Worm (Caenorhabditis elegans) whole organism, young adult: ENCODE measurements around the gene Y12A6A.1.

Source experiments
- B0035.1 ChIP-seq: sonication (generic microtip); optimal IDR thresholded peaks from 2 replicates; lab custom pipeline; 2016; ENCODE audit warnings: missing genetic modification characterization, mild to moderate bottlenecking, missing compliant biosample characterization, missing genotype, missing genetic modification reagents
- B0336.3 ChIP-seq: fragments of 200-800 bp; sonication (Bioruptor generic); IDR thresholded peaks from 2 replicates; pipeline ENCODE4 v1.3.6; 2022; ENCODE audit warnings: missing genetic modification characterization, missing compliant biosample characterization
- C17E4.6 ChIP-seq: fragments of 200-800 bp; sonication (Bioruptor generic); IDR thresholded peaks from 2 replicates; pipeline ENCODE4 v1.3.6; 2022; ENCODE audit warnings: missing genetic modification reagents, missing genetic modification characterization, missing compliant biosample characterization
- T26A5.8 ChIP-seq: sonication (generic microtip); optimal IDR thresholded peaks from 2 replicates; lab custom pipeline; 2016; ENCODE audit warnings: missing genetic modification characterization, missing compliant biosample characterization
- Y53F4B.3 ChIP-seq: fragments of 200-800 bp; sonication (Bioruptor generic); IDR thresholded peaks from 2 replicates; pipeline ENCODE4 v1.3.6; 2022; ENCODE audit warnings: missing genetic modification reagents, missing genetic modification characterization, missing compliant biosample characterization
- Y53G8AR.9 ChIP-seq: fragments of 200-800 bp; sonication (Bioruptor generic); conservative IDR thresholded peaks from 2 replicates; pipeline ENCODE4 v1.3.6; 2022; ENCODE audit warnings: missing genetic modification reagents, missing genetic modification characterization, missing compliant biosample characterization
- atf-7 ChIP-seq: sonication (generic microtip); optimal IDR thresholded peaks from 2 replicates; lab custom pipeline; 2017; ENCODE audit warnings: mild to moderate bottlenecking, missing genetic modification characterization, missing compliant biosample characterization
- athp-1 ChIP-seq: sonication (generic microtip); optimal IDR thresholded peaks from 2 replicates; lab custom pipeline; 2017; ENCODE audit warnings: mild to moderate bottlenecking, missing genetic modification characterization, missing compliant biosample characterization
- attf-5 ChIP-seq: fragments of 200-800 bp; sonication (Bioruptor generic); optimal IDR thresholded peaks from 2 replicates; lab custom pipeline; 2018; ENCODE audit warnings: mild to moderate bottlenecking, missing genetic modification characterization, missing compliant biosample characterization
- cebp-1 ChIP-seq, 2 experiments: fragments of 200-800 bp in 1 of 2; sonication (Bioruptor generic) in 1 of 2; sonication (generic microtip) in 1 of 2; IDR thresholded peaks in 1 of 2; optimal IDR thresholded peaks in 1 of 2; 2 replicates each; pipeline versions ENCODE4 v1.3.6 to Lab custom; 2017 to 2022; ENCODE audit warnings: missing compliant biosample characterization in 2 of 2, missing genetic modification characterization in 2 of 2, mild to moderate bottlenecking in 1 of 2, missing genetic modification reagents in 1 of 2, moderate library complexity in 1 of 2
- fkh-3 ChIP-seq: sonication (generic microtip); optimal IDR thresholded peaks from 2 replicates; lab custom pipeline; 2016; ENCODE audit warnings: mild to moderate bottlenecking, missing genetic modification characterization, missing compliant biosample characterization
- gei-17 ChIP-seq: fragments of 200-800 bp; sonication (Bioruptor generic); optimal IDR thresholded peaks from 2 replicates; lab custom pipeline; 2018; ENCODE audit warnings: mild to moderate bottlenecking, missing genetic modification characterization, missing compliant biosample characterization
- let-607 ChIP-seq, 2 experiments: fragments of 200-800 bp in 1 of 2; sonication (Bioruptor generic) in 1 of 2; sonication (generic microtip) in 1 of 2; optimal IDR thresholded peaks; 2 replicates each; lab custom pipeline; 2016 to 2018; ENCODE audit warnings: mild to moderate bottlenecking in 2 of 2, missing compliant biosample characterization in 2 of 2, missing genetic modification characterization in 2 of 2, moderate library complexity in 2 of 2, missing genotype in 1 of 2
- lin-40 ChIP-seq: sonication (generic microtip); optimal IDR thresholded peaks from 2 replicates; lab custom pipeline; 2016; ENCODE audit warnings: missing genetic modification characterization, mild to moderate bottlenecking, missing compliant biosample characterization, missing genotype, missing genetic modification reagents
- lir-1 ChIP-seq: fragments of 200-800 bp; sonication (Bioruptor generic); conservative IDR thresholded peaks from 2 replicates; pipeline ENCODE4 v1.3.6; 2022; ENCODE audit warnings: missing genetic modification reagents, missing genetic modification characterization, missing compliant biosample characterization
- lsy-27 ChIP-seq: sonication (generic microtip); optimal IDR thresholded peaks from 2 replicates; lab custom pipeline; 2017; ENCODE audit warnings: missing genetic modification characterization, mild to moderate bottlenecking, missing compliant biosample characterization, antibody characterized with exemption, missing genotype, borderline replicate concordance; ENCODE audit not compliant: insufficient read depth
- mcd-1 ChIP-seq: fragments of 200-800 bp; sonication (Bioruptor generic); IDR thresholded peaks from 2 replicates; pipeline ENCODE4 v1.3.6; 2022; ENCODE audit warnings: missing genetic modification reagents, missing genetic modification characterization, missing compliant biosample characterization
- mel-28 ChIP-seq: sonication (generic microtip); optimal IDR thresholded peaks from 2 replicates; lab custom pipeline; 2016; ENCODE audit warnings: borderline replicate concordance, mild to moderate bottlenecking, missing genetic modification characterization, missing compliant biosample characterization
- mxl-1 ChIP-seq: sonication (generic microtip); optimal IDR thresholded peaks from 2 replicates; lab custom pipeline; 2016; ENCODE audit warnings: missing genetic modification characterization, missing compliant biosample characterization
- nfya-2 ChIP-seq: fragments of 200-800 bp; sonication (Bioruptor generic); IDR thresholded peaks from 2 replicates; pipeline ENCODE4 v1.3.6; 2022; ENCODE audit warnings: missing genetic modification reagents, missing genetic modification characterization, missing compliant biosample characterization
- nhr-27 ChIP-seq: fragments of 200-800 bp; sonication (Bioruptor generic); optimal IDR thresholded peaks from 2 replicates; lab custom pipeline; 2018; ENCODE audit warnings: mild to moderate bottlenecking, missing genetic modification characterization, moderate library complexity, missing compliant biosample characterization
- nhr-80 ChIP-seq: sonication (generic microtip); optimal IDR thresholded peaks from 2 replicates; lab custom pipeline; 2016; ENCODE audit warnings: missing genetic modification characterization, missing compliant biosample characterization
- pha-4 ChIP-seq: fragments of 150-350 bp; sonication (generic microtip); optimal IDR thresholded peaks from 2 replicates; lab custom pipeline; 2014; ENCODE audit warnings: missing biosample characterization, missing genetic modification reagents, missing genetic modification characterization
- rcor-1 ChIP-seq: fragments of 200-800 bp; sonication (Bioruptor generic); IDR thresholded peaks from 2 replicates; pipeline ENCODE4 v1.3.6; 2022; ENCODE audit warnings: missing genetic modification reagents, missing genetic modification characterization, missing compliant biosample characterization
- rec-8 ChIP-seq, 2 experiments: sonication (generic microtip); optimal IDR thresholded peaks; 2 replicates each; lab custom pipeline; 2016; ENCODE audit warnings: mild to moderate bottlenecking in 2 of 2, missing genetic modification characterization in 2 of 2, missing genetic modification reagents in 2 of 2, missing genotype in 2 of 2, missing biosample characterization in 1 of 2, missing compliant biosample characterization in 1 of 2, moderate library complexity in 1 of 2
- rpc-1 ChIP-seq, 2 experiments: fragments of 150-350 bp in 1 of 2; sonication (generic microtip) in 1 of 2; optimal IDR thresholded peaks; 2 replicates each; lab custom pipeline; 2014 to 2018; ENCODE audit warnings: missing biosample characterization in 1 of 2, missing genetic modification characterization in 1 of 2, missing genetic modification reagents in 1 of 2, missing genotype in 1 of 2
- snpc-3.4 ChIP-seq: sonication (generic microtip); optimal IDR thresholded peaks from 2 replicates; lab custom pipeline; 2017; ENCODE audit warnings: missing genetic modification characterization, mild to moderate bottlenecking, missing compliant biosample characterization, antibody characterized with exemption, moderate library complexity, missing genotype, missing genetic modification reagents
- tbp1 ChIP-seq: fragments of 200-800 bp; sonication (Bioruptor generic); optimal IDR thresholded peaks from 2 replicates; lab custom pipeline; 2018; ENCODE audit warnings: mild to moderate bottlenecking, missing genetic modification characterization, missing compliant biosample characterization
- unc-130 ChIP-seq: sonication (generic microtip); optimal IDR thresholded peaks from 2 replicates; lab custom pipeline; 2016; ENCODE audit warnings: missing genetic modification reagents, missing genetic modification characterization, missing compliant biosample characterization
- zfh-2 ChIP-seq: fragments of 200-800 bp; sonication (Bioruptor generic); conservative IDR thresholded peaks from 2 replicates; pipeline ENCODE4 v1.3.6; 2022; ENCODE audit warnings: missing genetic modification reagents, missing genetic modification characterization, missing compliant biosample characterization

Y12A6A.1 gene

ce11 chrX:13621628-13622027, at the start of gene Y12A6A.1:
Gene Y12A6A.1 (minus strand): TSS chrX:13621728.
- TF ChIP-seq T26A5.8 (tag; lab: Kevin White, UChicago) = no peak
- no peak for TF ChIP-seq lir-1 (GFP tag; lab: Robert Waterston, UW)
- no peak for TF ChIP-seq rpc-1 (optimal IDR thresholded peaks at IDR 0.05; lab: Kevin White, UChicago)
- no peak for TF ChIP-seq rpc-1 (tag; optimal IDR thresholded peaks at IDR 0.05; lab: Kevin White, UChicago)
- no peak for TF ChIP-seq athp-1 (tag; lab: Kevin White, UChicago)
- TF ChIP-seq gei-17 (GFP tag; lab: Kevin White, UChicago) = no peak
- TF ChIP-seq mcd-1 (GFP tag; lab: Robert Waterston, UW) = no peak
- TF ChIP-seq zfh-2 (GFP tag; lab: Robert Waterston, UW) = no peak
- TF ChIP-seq B0336.3 (GFP tag; lab: Robert Waterston, UW) = no peak

ce11 chrX:13670966-13671365, 49.4 kb upstream of the Y12A6A.1 start:
- TF ChIP-seq rec-8 (tag; optimal IDR thresholded peaks at IDR 0.05; lab: Kevin White, UChicago) (no peak), cebp-1 (GFP tag; IDR thresholded peaks at IDR 0.05; lab: Robert Waterston, UW) (no peak), cebp-1 (tag; optimal IDR thresholded peaks at IDR 0.05; lab: Kevin White, UChicago) (peak; percentile 21)

DNA sequence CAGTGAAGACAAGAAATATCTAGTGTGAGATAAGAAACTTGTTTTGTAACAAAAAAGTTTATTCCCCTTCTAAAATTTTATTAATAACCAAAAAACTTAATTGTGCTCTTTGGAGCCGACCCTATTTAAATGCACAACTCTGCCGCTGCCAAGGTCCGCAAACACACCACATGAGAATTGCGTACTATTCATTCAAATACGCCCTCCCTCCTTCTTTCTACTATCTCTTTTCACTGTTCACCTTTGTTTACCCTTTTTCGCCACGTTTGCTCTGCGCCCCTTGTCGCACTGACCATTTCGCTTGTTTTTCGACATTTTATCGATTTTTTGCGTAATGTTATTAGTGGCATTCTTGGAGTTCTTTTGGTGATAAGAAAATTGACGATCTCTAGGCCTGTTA, 48.1 kb upstream of the Y12A6A.1 start:
- peak; percentile 59 for TF ChIP-seq pha-4 (tag; lab: Kevin White, UChicago)
- TF ChIP-seq snpc-3.4 (tag; lab: Kevin White, UChicago) = no peak
- peak; percentile 69 for TF ChIP-seq nhr-80
- no peak for TF ChIP-seq nfya-2 (GFP tag; lab: Robert Waterston, UW)
- TF ChIP-seq cebp-1 (GFP tag; IDR thresholded peaks at IDR 0.05; lab: Robert Waterston, UW) = no peak
- peak; percentile 33 for TF ChIP-seq cebp-1 (tag; optimal IDR thresholded peaks at IDR 0.05; lab: Kevin White, UChicago)
- TF ChIP-seq mxl-1 (tag; lab: Kevin White, UChicago) = no peak
- TF ChIP-seq C17E4.6 (GFP tag; lab: Robert Waterston, UW) = no peak
- TF ChIP-seq let-607 (tag; optimal IDR thresholded peaks at IDR 0.05; lab: Kevin White, UChicago) = no peak
- no peak for TF ChIP-seq Y53F4B.3 (GFP tag; lab: Robert Waterston, UW)
- peak; percentile 3 for TF ChIP-seq tbp1 (GFP tag; lab: Kevin White, UChicago)
- TF ChIP-seq athp-1 (tag; lab: Kevin White, UChicago) = no peak
- TF ChIP-seq B0035.1 (tag; lab: Kevin White, UChicago) = no peak
- TF ChIP-seq unc-130 (GFP tag; lab: Kevin White, UChicago) = no peak
- TF ChIP-seq lin-40 (tag; lab: Kevin White, UChicago) = no peak
- no peak for TF ChIP-seq atf-7 (tag; lab: Kevin White, UChicago)
- TF ChIP-seq attf-5 (GFP tag; lab: Kevin White, UChicago) = peak; percentile 91

- TF ChIP-seq rec-8 (tag; optimal IDR thresholded peaks at IDR 0.05; lab: Kevin White, UChicago) (no peak), fkh-3 (no peak), Y53G8AR.9 (GFP tag; lab: Robert Waterston, UW) (no peak), nhr-27 (tag; lab: Kevin White, UChicago) (no peak), rcor-1 (no peak), atf-7 (tag; lab: Kevin White, UChicago) (no peak), lsy-27 (tag; lab: Kevin White, UChicago) (no peak), mel-28 (no peak)
These were observed 47.2 kb upstream of the Y12A6A.1 start, which contains the start of gene C04A11.2 for ce11 chrX:13668728-13669127. Gene C04A11.2 (minus strand): TSS chrX:13668828.
